Worm (Caenorhabditis elegans) whole organism, L1 larva: ENCODE measurements around the gene R05G9R.1.

ENCODE experiments used
- Y116A8C.19 ChIP-seq: sonication (generic microtip); optimal IDR thresholded peaks from 2 replicates; lab custom pipeline; 2016; ENCODE audit warnings: missing compliant biosample characterization, missing genetic modification characterization, borderline replicate concordance
- aha-1 ChIP-seq: fragments of 150-350 bp; optimal IDR thresholded peaks from 2 replicates; lab custom pipeline; 2014; ENCODE audit warnings: missing biosample characterization, missing genetic modification characterization
- aly-2 ChIP-seq: fragments of 150-350 bp; optimal IDR thresholded peaks from 2 replicates; lab custom pipeline; 2014; ENCODE audit warnings: missing biosample characterization, missing genetic modification characterization
- ama-1 ChIP-seq: fragments of 150-350 bp; optimal IDR thresholded peaks from 2 replicates; lab custom pipeline; 2014
- blmp-1 ChIP-seq: fragments of 150-350 bp; optimal IDR thresholded peaks from 2 replicates; lab custom pipeline; 2014; ENCODE audit warnings: missing biosample characterization, missing genetic modification characterization
- ceh-88 ChIP-seq: fragments of 200-800 bp; sonication (Bioruptor generic); IDR thresholded peaks from 2 replicates; pipeline ENCODE4 v1.3.6; 2022; ENCODE audit warnings: missing genetic modification characterization, missing compliant biosample characterization
- dsc-1 ChIP-seq: sonication (generic microtip); optimal IDR thresholded peaks from 2 replicates; lab custom pipeline; 2016; ENCODE audit warnings: mild to moderate bottlenecking, missing genetic modification characterization, missing compliant biosample characterization
- efl-1 ChIP-seq, 4 experiments: fragments of 150-350 bp; optimal IDR thresholded peaks in 3 of 4; peaks in 1 of 4; 1 replicate in 1 of 4; 2 replicates in 3 of 4; lab custom pipeline; 2014; ENCODE audit warnings: missing biosample characterization in 2 of 4, missing genetic modification characterization in 2 of 4, missing genetic modification reagents in 2 of 4
- efl-3 ChIP-seq: fragments of 200-800 bp; sonication (Bioruptor generic); optimal IDR thresholded peaks from 2 replicates; lab custom pipeline; 2018; ENCODE audit warnings: mild to moderate bottlenecking, missing genetic modification characterization, missing compliant biosample characterization
- egl-13 ChIP-seq: sonication (generic microtip); optimal IDR thresholded peaks from 2 replicates; lab custom pipeline; 2016; ENCODE audit warnings: missing genotype, missing genetic modification reagents, missing genetic modification characterization, missing compliant biosample characterization
- elt-3 ChIP-seq, 6 experiments: fragments of 150-350 bp in 1 of 6; sonication (generic microtip); optimal IDR thresholded peaks; 2 replicates each; lab custom pipeline; 2017 to 2018; ENCODE audit warnings: missing biosample characterization in 6 of 6, missing genetic modification characterization in 6 of 6, inconsistent platforms in 1 of 6
- fkh-10 ChIP-seq: sonication (generic microtip); optimal IDR thresholded peaks from 2 replicates; lab custom pipeline; 2017; ENCODE audit warnings: missing biosample characterization, missing genetic modification reagents, missing genetic modification characterization
- fkh-4 ChIP-seq: sonication (generic microtip); optimal IDR thresholded peaks from 2 replicates; lab custom pipeline; 2016; ENCODE audit warnings: missing compliant biosample characterization, missing genetic modification characterization, borderline replicate concordance
- hlh-17 ChIP-seq: fragments of 200-800 bp; sonication (Bioruptor generic); optimal IDR thresholded peaks from 2 replicates; lab custom pipeline; 2018; ENCODE audit warnings: missing genetic modification characterization, mild to moderate bottlenecking, missing compliant biosample characterization, moderate library complexity, borderline replicate concordance
- isw-1 ChIP-seq: fragments of 200-800 bp; sonication (Bioruptor generic); IDR thresholded peaks from 2 replicates; pipeline ENCODE4 v1.3.6; 2022; ENCODE audit warnings: missing genetic modification characterization, missing compliant biosample characterization
- jun-1 ChIP-seq: fragments of 150-350 bp; optimal IDR thresholded peaks from 2 replicates; lab custom pipeline; 2014; ENCODE audit warnings: missing biosample characterization, missing genetic modification reagents, missing genetic modification characterization
- lin-14 ChIP-seq: fragments of 200-800 bp; sonication (Bioruptor generic); optimal IDR thresholded peaks from 2 replicates; lab custom pipeline; 2018; ENCODE audit warnings: mild to moderate bottlenecking, missing genetic modification characterization, moderate library complexity, missing compliant biosample characterization
- lin-15B ChIP-seq: fragments of 150-350 bp; sonication (generic microtip); optimal IDR thresholded peaks from 3 replicates; lab custom pipeline; 2014; ENCODE audit warnings: missing biosample characterization, missing genetic modification characterization
- lin-35 ChIP-seq, 2 experiments: fragments of 150-350 bp; optimal IDR thresholded peaks; 2 replicates each; lab custom pipeline; 2014; ENCODE audit warnings: missing biosample characterization in 2 of 2, missing genetic modification characterization in 2 of 2, missing genetic modification reagents in 2 of 2
- lir-3 ChIP-seq: sonication (generic microtip); optimal IDR thresholded peaks from 2 replicates; lab custom pipeline; 2016; ENCODE audit warnings: mild to moderate bottlenecking, missing genetic modification characterization, moderate library complexity, missing compliant biosample characterization; ENCODE audit not compliant: poor library complexity
- lsy-2 ChIP-seq, 2 experiments: fragments of 150-350 bp; optimal IDR thresholded peaks; 2 replicates each; lab custom pipeline; 2014; ENCODE audit warnings: missing biosample characterization in 2 of 2, missing genetic modification characterization in 2 of 2
- mdl-1 ChIP-seq, 2 experiments: fragments of 150-350 bp; optimal IDR thresholded peaks; 2 replicates each; lab custom pipeline; 2014 to 2017; ENCODE audit warnings: missing biosample characterization in 2 of 2, missing genetic modification characterization in 2 of 2, inconsistent platforms in 1 of 2
- mef-2 ChIP-seq: fragments of 150-350 bp; optimal IDR thresholded peaks from 2 replicates; lab custom pipeline; 2014; ENCODE audit warnings: missing biosample characterization, missing genetic modification characterization
- mep-1 ChIP-seq: fragments of 150-350 bp; optimal IDR thresholded peaks from 2 replicates; lab custom pipeline; 2014; ENCODE audit warnings: missing biosample characterization, missing genetic modification characterization
- nhr-19 ChIP-seq: fragments of 200-800 bp; sonication (Bioruptor generic); conservative IDR thresholded peaks from 2 replicates; pipeline ENCODE4 v1.3.6; 2022; ENCODE audit warnings: missing genetic modification characterization, missing compliant biosample characterization
- nhr-20 ChIP-seq: sonication (generic microtip); optimal IDR thresholded peaks from 2 replicates; lab custom pipeline; 2016; ENCODE audit warnings: mild to moderate bottlenecking, missing genetic modification characterization, missing compliant biosample characterization
- nhr-237 ChIP-seq: fragments of 150-350 bp; optimal IDR thresholded peaks from 2 replicates; lab custom pipeline; 2014; ENCODE audit warnings: missing biosample characterization, missing genetic modification characterization
- nhr-28 ChIP-seq: fragments of 150-350 bp; optimal IDR thresholded peaks from 2 replicates; lab custom pipeline; 2014; ENCODE audit warnings: missing biosample characterization, missing genetic modification characterization
- nhr-47 ChIP-seq: sonication (generic microtip); optimal IDR thresholded peaks from 2 replicates; lab custom pipeline; 2016; ENCODE audit warnings: mild to moderate bottlenecking, missing genetic modification characterization, moderate library complexity, missing compliant biosample characterization
- nhr-71 ChIP-seq: sonication (generic microtip); optimal IDR thresholded peaks from 2 replicates; lab custom pipeline; 2016; ENCODE audit warnings: mild to moderate bottlenecking, missing genetic modification characterization, moderate library complexity, missing compliant biosample characterization
- nhr-76 ChIP-seq: sonication (generic microtip); optimal IDR thresholded peaks from 2 replicates; lab custom pipeline; 2017; ENCODE audit warnings: missing biosample characterization, missing genetic modification characterization
- nhr-77 ChIP-seq: fragments of 150-350 bp; optimal IDR thresholded peaks from 2 replicates; lab custom pipeline; 2014; ENCODE audit warnings: missing biosample characterization, missing genetic modification characterization
- nhr-85 ChIP-seq: sonication (generic microtip); peaks from one replicate; lab custom pipeline; 2016; ENCODE audit warnings: missing genetic modification characterization, inconsistent platforms, missing compliant biosample characterization
- nhr-90 ChIP-seq: sonication (generic microtip); optimal IDR thresholded peaks from 2 replicates; lab custom pipeline; 2016; ENCODE audit warnings: mild to moderate bottlenecking, missing genetic modification characterization, missing compliant biosample characterization; ENCODE audit not compliant: poor library complexity
- pqm-1 ChIP-seq: sonication (generic microtip); optimal IDR thresholded peaks from 3 replicates; lab custom pipeline; 2017; ENCODE audit warnings: missing biosample characterization, missing genetic modification characterization
- snu-23 ChIP-seq: sonication (generic microtip); optimal IDR thresholded peaks from 2 replicates; lab custom pipeline; 2016; ENCODE audit warnings: missing genetic modification characterization, missing compliant biosample characterization
- sox-4 ChIP-seq: sonication (generic microtip); optimal IDR thresholded peaks from 2 replicates; lab custom pipeline; 2016; ENCODE audit warnings: missing genetic modification characterization, missing compliant biosample characterization
- sptf-1 ChIP-seq: fragments of 150-350 bp; optimal IDR thresholded peaks from 2 replicates; lab custom pipeline; 2014; ENCODE audit warnings: missing biosample characterization, missing genetic modification characterization
- sup-37 ChIP-seq: fragments of 200-800 bp; sonication (Bioruptor generic); optimal IDR thresholded peaks from 2 replicates; lab custom pipeline; 2018; ENCODE audit warnings: mild to moderate bottlenecking, missing genetic modification characterization, missing compliant biosample characterization
- tlp-1 ChIP-seq: fragments of 150-350 bp; optimal IDR thresholded peaks from 2 replicates; lab custom pipeline; 2014; ENCODE audit warnings: missing biosample characterization, missing genetic modification characterization
- unc-62 ChIP-seq: fragments of 150-350 bp; optimal IDR thresholded peaks from 2 replicates; lab custom pipeline; 2014; ENCODE audit warnings: missing biosample characterization, missing genetic modification reagents, missing genetic modification characterization
- zag-1 ChIP-seq: fragments of 150-350 bp; optimal IDR thresholded peaks from 2 replicates; lab custom pipeline; 2014; ENCODE audit warnings: missing biosample characterization, missing genetic modification characterization
- zip-4 ChIP-seq: fragments of 200-800 bp; sonication (Bioruptor generic); optimal IDR thresholded peaks from 2 replicates; lab custom pipeline; 2018; ENCODE audit warnings: mild to moderate bottlenecking, missing genetic modification characterization, moderate library complexity, missing compliant biosample characterization
- ztf-11 ChIP-seq, 2 experiments: sonication (generic microtip); optimal IDR thresholded peaks; 2 replicates each; lab custom pipeline; 2016 to 2017; ENCODE audit warnings: missing genetic modification characterization in 2 of 2, missing biosample characterization in 1 of 2, missing compliant biosample characterization in 1 of 2
- ztf-4 ChIP-seq: fragments of 150-350 bp; optimal IDR thresholded peaks from 2 replicates; lab custom pipeline; 2014; ENCODE audit warnings: missing biosample characterization, missing genetic modification characterization

Gene R05G9R.1

DNA sequence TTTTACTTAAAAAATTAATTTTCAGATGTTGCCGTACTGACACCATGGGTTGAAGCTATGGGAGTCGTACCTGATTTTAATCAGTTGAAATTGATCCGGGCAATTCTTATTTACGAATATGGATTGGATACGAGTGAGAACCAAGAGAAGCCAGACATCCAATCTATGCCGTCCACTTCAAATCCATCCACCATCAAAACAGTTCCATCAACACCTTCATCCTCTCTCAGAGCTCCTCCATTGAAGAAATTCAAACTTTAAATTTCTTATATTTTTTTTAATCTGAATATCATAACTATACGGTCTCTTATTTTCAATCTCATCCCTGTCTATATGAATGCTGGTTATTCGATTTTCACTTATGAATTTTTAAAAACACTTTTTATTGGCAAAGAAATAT lies 45.1 kb upstream of the R05G9R.1 start:
- TF ChIP-seq nhr-28 (no peak), elt-3 (tag; optimal IDR thresholded peaks at IDR 0.05; lab: Kevin White, UChicago) (no peak), nhr-85 (tag; lab: Kevin White, UChicago) (no peak), aly-2 (tag; lab: Kevin White, UChicago) (no peak), zag-1 (tag; lab: Kevin White, UChicago) (no peak), ceh-88 (GFP tag; lab: Robert Waterston, UW) (no peak), nhr-237 (no peak), tlp-1 (tag; lab: Kevin White, UChicago) (no peak), mep-1 (no peak), ama-1 (lab: Kevin White, UChicago) (peak; percentile 64), unc-62 (GFP tag; lab: Kevin White, UChicago) (no peak), ztf-11 (tag; optimal IDR thresholded peaks at IDR 0.05; lab: Kevin White, UChicago) (no peak), lin-35 (GFP tag; optimal IDR thresholded peaks at IDR 0.05; lab: Kevin White, UChicago) (peak in 1 of 2 experiments; percentile 19), nhr-71 (tag; lab: Kevin White, UChicago) (no peak), mdl-1 (tag; optimal IDR thresholded peaks at IDR 0.05; lab: Kevin White, UChicago) (no peak), efl-1 (optimal IDR thresholded peaks at IDR 0.05; lab: Kevin White, UChicago) (no peak), efl-1 (GFP tag; optimal IDR thresholded peaks at IDR 0.05 in 1 of 2; lab: Kevin White, UChicago) (peak in 1 of 2 experiments; percentile 14), lir-3 (tag; lab: Kevin White, UChicago) (no peak)

DNA sequence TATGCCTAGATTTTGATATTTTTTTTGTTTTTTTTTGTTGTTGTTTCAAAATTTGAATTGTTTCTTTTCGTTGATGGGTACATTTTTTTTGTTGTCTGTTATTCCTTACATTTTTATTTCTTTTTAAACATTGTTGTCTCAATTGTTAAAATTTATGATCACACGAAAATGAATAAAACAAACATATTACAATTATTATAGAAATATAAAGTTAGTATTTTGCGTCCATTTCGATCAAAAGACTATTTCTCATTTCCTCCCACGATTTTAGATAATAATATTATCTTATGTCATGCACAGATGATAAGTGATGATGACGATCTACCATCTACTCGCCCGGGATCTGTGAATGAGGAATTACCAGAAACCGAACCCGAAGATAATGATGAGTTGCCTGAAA lies 40.9 kb upstream of the R05G9R.1 start, which contains the start of gene wrn-1:
Gene wrn-1, plus strand, starts transcription at position 301 of the 400 bp plus-strand sequence.
- TF ChIP-seq nhr-90 (tag; lab: Kevin White, UChicago) (no peak), sptf-1 (no peak), snu-23 (no peak), ceh-88 (GFP tag; lab: Robert Waterston, UW) (no peak), nhr-76 (tag; lab: Kevin White, UChicago) (no peak), nhr-237 (no peak), nhr-47 (tag; lab: Kevin White, UChicago) (no peak), pqm-1 (no peak), mef-2 (tag; lab: Kevin White, UChicago) (no peak), nhr-71 (tag; lab: Kevin White, UChicago) (no peak), egl-13 (no peak), blmp-1 (tag; lab: Kevin White, UChicago) (no peak), fkh-4 (no peak), isw-1 (GFP tag; lab: Robert Waterston, UW) (no peak), zip-4 (GFP tag; lab: Kevin White, UChicago) (no peak), nhr-19 (GFP tag; lab: Robert Waterston, UW) (no peak), lsy-2 (tag; optimal IDR thresholded peaks at IDR 0.05; lab: Kevin White, UChicago) (no peak), nhr-77 (no peak), fkh-10 (GFP tag; lab: Kevin White, UChicago) (no peak)

DNA sequence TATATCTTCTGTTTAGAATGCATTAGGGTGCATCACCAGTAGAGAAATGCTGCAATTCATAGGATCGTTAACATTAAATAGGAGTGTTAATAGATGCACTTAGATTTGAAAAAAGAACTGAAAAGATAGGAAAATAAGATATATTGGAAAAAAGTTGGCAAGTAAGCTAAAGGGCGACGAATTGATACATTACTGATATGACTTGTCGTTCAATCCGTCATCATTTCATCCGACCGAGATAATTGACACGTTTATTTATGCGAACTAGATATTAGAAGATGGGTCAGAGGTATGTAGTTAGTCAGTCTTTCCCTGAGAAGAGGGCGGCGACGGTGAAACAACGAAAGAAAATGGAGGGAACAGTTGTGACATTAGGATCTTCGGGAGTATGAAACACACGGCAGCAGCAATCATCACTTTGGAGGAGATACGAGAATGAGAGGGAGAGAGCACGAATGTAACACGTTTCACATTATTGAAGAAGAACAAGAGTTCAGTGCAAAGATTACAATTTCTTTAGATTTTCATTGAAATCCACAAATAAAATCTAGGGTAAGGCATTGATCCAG lies 31.1 kb upstream of the R05G9R.1 start, which contains the start of gene lron-15:
Gene lron-15, minus strand, starts transcription at position 51 of the 569 bp plus-strand sequence.
- TF ChIP-seq efl-3 (GFP tag; lab: Kevin White, UChicago): no peak
- peak; percentile 19 for TF ChIP-seq lin-14 (GFP tag; lab: Kevin White, UChicago)
- TF ChIP-seq, all 84 proteins: peak for 1

DNA sequence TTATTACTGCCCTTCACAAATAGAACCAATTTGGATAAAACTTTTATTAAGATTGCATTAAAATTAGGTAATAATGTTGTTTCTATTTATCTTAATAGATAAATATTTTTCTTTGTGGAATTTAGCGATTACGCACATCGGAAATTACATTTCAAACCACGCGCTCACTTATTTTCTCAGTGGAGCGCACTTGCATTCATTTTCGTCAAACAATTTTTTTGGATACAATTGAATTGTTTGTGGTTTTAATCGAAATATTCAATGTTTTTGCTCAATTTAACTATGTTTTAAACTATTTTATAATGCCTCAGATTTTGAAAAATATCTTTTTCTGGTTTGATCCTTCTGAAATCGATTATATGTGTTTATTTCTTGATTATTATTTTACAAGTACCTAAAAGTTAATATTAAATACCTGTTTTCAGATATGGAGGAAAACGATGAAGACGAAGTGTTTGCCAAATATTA lies 22.2 kb upstream of the R05G9R.1 start, which contains the start of gene utp-20:
Gene utp-20, plus strand, starts transcription at position 418 of the 468 bp plus-strand sequence.
- no peak for TF ChIP-seq aly-2 (tag; lab: Kevin White, UChicago)
- no peak for TF ChIP-seq nhr-47 (tag; lab: Kevin White, UChicago)
- peak; percentile 3 for TF ChIP-seq fkh-10 (GFP tag; lab: Kevin White, UChicago)
- TF ChIP-seq jun-1: no peak
- TF ChIP-seq dsc-1 (tag; lab: Kevin White, UChicago): no peak
- peak; percentile 69 to 82 for TF ChIP-seq lsy-2 (tag; optimal IDR thresholded peaks at IDR 0.05; lab: Kevin White, UChicago)
- no peak for TF ChIP-seq tlp-1 (tag; lab: Kevin White, UChicago)
- no peak for TF ChIP-seq ztf-11 (tag; optimal IDR thresholded peaks at IDR 0.05; lab: Kevin White, UChicago)
- no peak for TF ChIP-seq hlh-17 (GFP tag; lab: Kevin White, UChicago)
- TF ChIP-seq zip-4 (GFP tag; lab: Kevin White, UChicago): no peak
- no peak for TF ChIP-seq Y116A8C.19 (tag; lab: Kevin White, UChicago)
- no peak for TF ChIP-seq sup-37
- TF ChIP-seq ztf-4: no peak
- TF ChIP-seq ceh-88 (GFP tag; lab: Robert Waterston, UW): no peak
- peak; percentile 66 for TF ChIP-seq nhr-71 (tag; lab: Kevin White, UChicago)
- TF ChIP-seq nhr-20 (tag; lab: Kevin White, UChicago): peak; percentile 46
- TF ChIP-seq sox-4 (tag; lab: Kevin White, UChicago): no peak
- TF ChIP-seq nhr-19 (GFP tag; lab: Robert Waterston, UW): no peak; the same call in 1 of the 2 replicates
- peak; percentile 65 for TF ChIP-seq nhr-85 (tag; lab: Kevin White, UChicago)
- peak; percentile 22 for TF ChIP-seq lin-15B (tag; lab: Kevin White, UChicago)
- TF ChIP-seq aha-1 (tag; lab: Kevin White, UChicago): no peak
